Fruit fly (Drosophila melanogaster) whole organism, embryonic: Measurements from ENCODE around the gene CG7213.
A peak's percentile ranks its signal among the peaks of the same experiment; 100 is the strongest.

Experiments
- Awh ChIP-seq: fragments of 200-800 bp; sonication (Bioruptor generic); IDR thresholded peaks from 2 replicates; pipeline ENCODE4, ENCODE4 v1.3.6; 2022; ENCODE audit warnings: missing biosample characterization, missing genetic modification characterization
- B-H2 ChIP-seq: fragments of 200-800 bp; sonication (Bioruptor generic); optimal IDR thresholded peaks from 2 replicates; lab custom pipeline; 2018; ENCODE audit warnings: missing biosample characterization, mild to moderate bottlenecking, missing genetic modification characterization
- CG10979 ChIP-seq: fragments of 200-800 bp; sonication (Bioruptor generic); optimal IDR thresholded peaks from 2 replicates; lab custom pipeline; 2018; ENCODE audit warnings: missing biosample characterization, mild to moderate bottlenecking, missing genetic modification characterization, moderate library complexity
- CG1233 ChIP-seq: fragments of 200-800 bp; sonication (Bioruptor generic); optimal IDR thresholded peaks from 4 replicates; lab custom pipeline; 2018; ENCODE audit warnings: missing biosample characterization, mild to moderate bottlenecking, missing genetic modification characterization
- CG12659 ChIP-seq: fragments of 200-800 bp; sonication (Bioruptor generic); optimal IDR thresholded peaks from 3 replicates; lab custom pipeline; 2017; ENCODE audit warnings: mild to moderate bottlenecking, missing biosample characterization, missing genetic modification reagents, missing genetic modification characterization
- CG13775 ChIP-seq: fragments of 200-800 bp; sonication (Bioruptor generic); optimal IDR thresholded peaks from 3 replicates; lab custom pipeline; 2017; ENCODE audit warnings: missing biosample characterization, mild to moderate bottlenecking, missing genetic modification characterization
- CG13894 ChIP-seq: fragments of 200-800 bp; sonication (Bioruptor generic); optimal IDR thresholded peaks from 3 replicates; lab custom pipeline; 2018; ENCODE audit warnings: missing biosample characterization, mild to moderate bottlenecking, missing genetic modification characterization, moderate library complexity
- CG15073 ChIP-seq: fragments of 200-800 bp; sonication (Bioruptor generic); optimal IDR thresholded peaks from 2 replicates; lab custom pipeline; 2016; ENCODE audit warnings: missing biosample characterization, missing genetic modification characterization
- CG17912 ChIP-seq: fragments of 200-800 bp; sonication (Bioruptor generic); optimal IDR thresholded peaks from 2 replicates; lab custom pipeline; 2018; ENCODE audit warnings: missing biosample characterization, mild to moderate bottlenecking, missing genetic modification characterization
- CG18476 ChIP-seq: fragments of 200-800 bp; sonication (Bioruptor generic); optimal IDR thresholded peaks from 2 replicates; lab custom pipeline; 2016; ENCODE audit warnings: missing biosample characterization, mild to moderate bottlenecking, missing genetic modification characterization
- CG2202 ChIP-seq: fragments of 200-800 bp; sonication (Bioruptor generic); optimal IDR thresholded peaks from 2 replicates; lab custom pipeline; 2018; ENCODE audit warnings: missing biosample characterization, mild to moderate bottlenecking, missing genetic modification characterization
- CG2875 ChIP-seq: fragments of 200-800 bp; sonication (Bioruptor generic); optimal IDR thresholded peaks from 2 replicates; lab custom pipeline; 2017; ENCODE audit warnings: missing biosample characterization, mild to moderate bottlenecking, missing genetic modification characterization, missing genetic modification reagents
- CG3838 ChIP-seq: fragments of 200-800 bp; sonication (Bioruptor generic); optimal IDR thresholded peaks from 3 replicates; lab custom pipeline; 2016; ENCODE audit warnings: missing biosample characterization, missing genetic modification characterization
- CG4424 ChIP-seq: fragments of 200-800 bp; sonication (Bioruptor generic); optimal IDR thresholded peaks from 3 replicates; lab custom pipeline; 2016; ENCODE audit warnings: missing biosample characterization, missing genetic modification characterization
- CG8359 ChIP-seq: fragments of 200-800 bp; sonication (Bioruptor generic); optimal IDR thresholded peaks from 2 replicates; lab custom pipeline; 2017; ENCODE audit warnings: missing biosample characterization, mild to moderate bottlenecking, missing genetic modification characterization, borderline replicate concordance
- CG8765 ChIP-seq: fragments of 200-800 bp; sonication (Bioruptor generic); IDR thresholded peaks from 2 replicates; pipeline ENCODE4 v1.3.6; 2022; ENCODE audit warnings: missing biosample characterization, missing genetic modification characterization
- CHES-1-like ChIP-seq: fragments of 200-800 bp; sonication (Bioruptor generic); optimal IDR thresholded peaks from 2 replicates; lab custom pipeline; 2016; ENCODE audit warnings: missing biosample characterization, missing genetic modification characterization
- CkIIα-i1 ChIP-seq: fragments of 200-800 bp; sonication (Bioruptor generic); IDR thresholded peaks from 2 replicates; pipeline ENCODE4 v1.3.6; 2022; ENCODE audit warnings: missing biosample characterization, missing genetic modification characterization
- Deaf1 ChIP-seq: fragments of 200-800 bp; optimal IDR thresholded peaks from 3 replicates; lab custom pipeline; 2019; ENCODE audit warnings: missing biosample characterization, mild to moderate bottlenecking, missing genetic modification characterization, moderate library complexity
- Dek ChIP-seq: fragments of 200-800 bp; sonication (Bioruptor generic); optimal IDR thresholded peaks from 3 replicates; lab custom pipeline; 2019; ENCODE audit warnings: missing biosample characterization, mild to moderate bottlenecking, missing genetic modification characterization, moderate library complexity
- Dref ChIP-seq: fragments of 200-800 bp; sonication (Bioruptor generic); IDR thresholded peaks from 2 replicates; pipeline ENCODE4 v1.3.6; 2022; ENCODE audit warnings: missing biosample characterization, missing genetic modification characterization
- Ets65A ChIP-seq: fragments of 200-800 bp; sonication (Bioruptor generic); peaks from one replicate; lab custom pipeline; 2016; ENCODE audit warnings: missing biosample characterization, missing genetic modification characterization
- Ets97D ChIP-seq: fragments of 200-800 bp; sonication (Bioruptor generic); optimal IDR thresholded peaks from 3 replicates; lab custom pipeline; 2016; ENCODE audit warnings: missing biosample characterization, missing genetic modification characterization
- Fer1 ChIP-seq: fragments of 200-800 bp; sonication (Bioruptor generic); optimal IDR thresholded peaks from 2 replicates; lab custom pipeline; 2017; ENCODE audit warnings: missing biosample characterization, mild to moderate bottlenecking, missing genetic modification characterization
- GATAe ChIP-seq: fragments of 200-800 bp; sonication (Bioruptor generic); conservative IDR thresholded peaks from 2 replicates; pipeline ENCODE4 v1.3.6; 2022; ENCODE audit warnings: missing biosample characterization, missing genetic modification characterization
- H15 ChIP-seq: fragments of 200-800 bp; sonication (Bioruptor generic); IDR thresholded peaks from 3 replicates; pipeline ENCODE4 v1.3.6; 2022; ENCODE audit warnings: missing biosample characterization, missing genetic modification characterization
- HLH3B ChIP-seq: fragments of 200-800 bp; sonication (Bioruptor generic); IDR thresholded peaks from 2 replicates; pipeline ENCODE4 v1.3.6; 2022; ENCODE audit warnings: missing biosample characterization, missing genetic modification characterization
- Hand ChIP-seq: fragments of 200-800 bp; sonication (Bioruptor generic); optimal IDR thresholded peaks from 2 replicates; lab custom pipeline; 2017; ENCODE audit warnings: mild to moderate bottlenecking, missing biosample characterization, missing genetic modification reagents, missing genetic modification characterization
- Hr51 ChIP-seq, 2 experiments: fragments of 200-800 bp; sonication (Bioruptor generic); optimal IDR thresholded peaks; 2 replicates in 1 of 2; 3 replicates in 1 of 2; lab custom pipeline; 2016 to 2018; ENCODE audit warnings: missing biosample characterization in 2 of 2, missing genetic modification characterization in 2 of 2, mild to moderate bottlenecking in 1 of 2, moderate library complexity in 1 of 2
- MBD-R2 ChIP-seq: fragments of 200-800 bp; sonication (Bioruptor generic); IDR thresholded peaks from 2 replicates; pipeline ENCODE4 v1.3.6; 2022; ENCODE audit warnings: missing biosample characterization, missing genetic modification characterization
- Nf-YB ChIP-seq: fragments of 200-800 bp; sonication (Bioruptor generic); optimal IDR thresholded peaks from 3 replicates; lab custom pipeline; 2019; ENCODE audit warnings: missing biosample characterization, mild to moderate bottlenecking, missing genetic modification characterization, moderate library complexity
- Oaz ChIP-seq: fragments of 200-800 bp; sonication (Bioruptor generic); IDR thresholded peaks from 2 replicates; pipeline ENCODE4 v1.3.6; 2022; ENCODE audit warnings: missing biosample characterization, missing genetic modification characterization
- Opbp ChIP-seq: fragments of 200-800 bp; sonication (Bioruptor generic); IDR thresholded peaks from 3 replicates; pipeline ENCODE4 v1.3.6; 2022; ENCODE audit warnings: missing biosample characterization, missing genetic modification characterization; ENCODE audit not compliant: partially characterized antibody
- Optix ChIP-seq: fragments of 200-800 bp; sonication (Bioruptor generic); IDR thresholded peaks from 3 replicates; pipeline ENCODE4 v1.3.6; 2022; ENCODE audit warnings: missing biosample characterization, missing genetic modification characterization
- Rfx ChIP-seq: fragments of 200-800 bp; sonication (Bioruptor generic); IDR thresholded peaks from 2 replicates; pipeline ENCODE4 v1.3.6; 2022; ENCODE audit warnings: missing biosample characterization, missing genetic modification characterization
- Rx ChIP-seq: fragments of 200-800 bp; sonication (Bioruptor generic); IDR thresholded peaks from 2 replicates; pipeline ENCODE4 v1.3.6; 2022; ENCODE audit warnings: missing biosample characterization, missing genetic modification characterization
- Spps ChIP-seq: fragments of 200-800 bp; sonication (Bioruptor generic); optimal IDR thresholded peaks from 2 replicates; lab custom pipeline; 2018; ENCODE audit warnings: missing biosample characterization, mild to moderate bottlenecking, missing genetic modification characterization
- Xrp1 ChIP-seq: fragments of 200-800 bp; sonication (Bioruptor generic); IDR thresholded peaks from 2 replicates; pipeline ENCODE4 v1.3.6; 2022; ENCODE audit warnings: missing biosample characterization, missing genetic modification characterization
- YL-1 ChIP-seq: fragments of 200-800 bp; sonication (Bioruptor generic); optimal IDR thresholded peaks from 3 replicates; lab custom pipeline; 2017; ENCODE audit warnings: missing biosample characterization, mild to moderate bottlenecking, missing genetic modification characterization
- abd-A ChIP-seq: fragments of 200-800 bp; sonication (Bioruptor generic); optimal IDR thresholded peaks from 3 replicates; lab custom pipeline; 2019; ENCODE audit warnings: missing biosample characterization, mild to moderate bottlenecking, missing genetic modification characterization, moderate library complexity
- amos ChIP-seq: fragments of 200-800 bp; sonication (Bioruptor generic); IDR thresholded peaks from 2 replicates; pipeline ENCODE4 v1.3.6; 2022; ENCODE audit warnings: missing biosample characterization, missing genetic modification characterization; ENCODE audit not compliant: partially characterized antibody
- bbx ChIP-seq: fragments of 200-800 bp; sonication (Bioruptor generic); IDR thresholded peaks from 2 replicates; pipeline ENCODE4 v1.3.6; 2022; ENCODE audit warnings: missing biosample characterization, missing genetic modification characterization; ENCODE audit not compliant: partially characterized antibody
- dan ChIP-seq: fragments of 200-800 bp; sonication (Bioruptor generic); IDR thresholded peaks from 2 replicates; pipeline ENCODE4 v1.3.6; 2022; ENCODE audit warnings: missing biosample characterization, missing genetic modification characterization
- insv ChIP-seq, 2 experiments: fragments of 200-800 bp; sonication (Bioruptor generic); optimal IDR thresholded peaks; 3 replicates each; lab custom pipeline; 2016 to 2018; ENCODE audit warnings: missing biosample characterization in 2 of 2, missing genetic modification characterization in 2 of 2
- lmd ChIP-seq: fragments of 200-800 bp; sonication (Bioruptor generic); IDR thresholded peaks from 2 replicates; pipeline ENCODE4 v1.3.6; 2022; ENCODE audit warnings: missing biosample characterization, missing genetic modification characterization
- lola ChIP-seq, 3 experiments: fragments of >200 bp in 2 of 3; fragments of 200-800 bp in 1 of 3; sonication (Bioruptor generic) in 1 of 3; optimal IDR thresholded peaks; 2 replicates each; lab custom pipeline; 2017 to 2019; ENCODE audit warnings: missing biosample characterization in 3 of 3, missing genetic modification characterization in 3 of 3, mild to moderate bottlenecking in 1 of 3, moderate library complexity in 1 of 3
- otp ChIP-seq: fragments of 200-800 bp; sonication (Bioruptor generic); IDR thresholded peaks from 3 replicates; pipeline ENCODE4, ENCODE4 v1.3.6; 2022; ENCODE audit warnings: missing biosample characterization, missing genetic modification characterization
- pho ChIP-seq: fragments of 200-800 bp; sonication (Bioruptor generic); optimal IDR thresholded peaks from 2 replicates; lab custom pipeline; 2016; ENCODE audit warnings: missing biosample characterization, missing genetic modification characterization
- ro ChIP-seq: fragments of 200-800 bp; sonication (Bioruptor generic); IDR thresholded peaks from 2 replicates; pipeline ENCODE4 v1.3.6; 2022; ENCODE audit warnings: missing biosample characterization, missing genetic modification characterization
- slp2 ChIP-seq: fragments of 200-800 bp; sonication (Bioruptor generic); optimal IDR thresholded peaks from 2 replicates; lab custom pipeline; 2016; ENCODE audit warnings: missing biosample characterization, missing genetic modification characterization
- tup ChIP-seq: fragments of 200-800 bp; sonication (Bioruptor generic); optimal IDR thresholded peaks from 2 replicates; lab custom pipeline; 2016; ENCODE audit warnings: missing biosample characterization, mild to moderate bottlenecking, missing genetic modification characterization, moderate library complexity

Gene CG7213

DNA sequence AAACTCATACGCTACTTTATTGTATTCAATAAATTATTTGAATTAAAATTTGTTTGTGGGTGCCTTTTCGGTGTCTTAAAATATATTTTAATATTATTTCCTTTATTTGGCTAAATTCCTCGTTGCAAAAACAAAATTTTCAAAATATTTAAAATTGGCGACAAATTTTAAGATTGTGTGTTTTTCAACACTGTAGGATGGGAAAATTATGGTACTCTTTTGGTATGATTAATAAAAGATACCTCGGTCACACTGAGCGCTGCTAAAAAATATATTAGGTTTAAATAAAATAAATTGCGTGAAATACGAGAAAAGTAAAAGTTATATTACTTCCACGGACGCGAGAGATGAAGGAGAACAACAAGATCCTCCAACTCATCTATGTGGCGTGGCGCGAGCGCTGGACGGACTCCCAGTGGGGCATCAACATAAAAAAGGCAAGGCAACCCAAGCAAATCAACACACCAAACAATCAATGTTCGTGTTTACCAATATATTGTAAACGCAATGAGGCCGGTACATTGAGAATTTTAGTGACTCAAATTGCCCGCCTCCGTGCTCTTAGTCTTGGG is 49.3 kb downstream of the CG7213 start, which contains the start of gene MED24 (continued):
- no peak for TF ChIP-seq CG13894 (tag; lab: Kevin White, UChicago)
- TF ChIP-seq otp (GFP tag; lab: Robert Waterston, UW), result no peak
- no peak for TF ChIP-seq Hr51 (GFP tag; optimal IDR thresholded peaks at IDR 0.05; lab: Kevin White, UChicago)
- TF ChIP-seq CG2202 (tag; lab: Kevin White, UChicago), result no peak
- no peak for TF ChIP-seq ro (GFP tag; lab: Robert Waterston, UW)
- TF ChIP-seq H15 (GFP tag; lab: Robert Waterston, UW), result no peak
- TF ChIP-seq Dref, result no peak
- TF ChIP-seq Fer1 (GFP tag; lab: Kevin White, UChicago), result peak; percentile 9
- TF ChIP-seq Oaz, result no peak
- TF ChIP-seq CG1233 (GFP tag; lab: Kevin White, UChicago), result no peak
- no peak for TF ChIP-seq Nf-YB
- no peak for TF ChIP-seq dan (GFP tag; lab: Robert Waterston, UW)
- TF ChIP-seq CG3838, result no peak
- no peak for TF ChIP-seq Spps
- no peak for TF ChIP-seq slp2 (GFP tag; lab: Kevin White, UChicago)
- TF ChIP-seq pho (GFP tag; lab: Kevin White, UChicago), result no peak
- no peak for TF ChIP-seq Rfx (GFP tag; lab: Robert Waterston, UW)
- no peak for TF ChIP-seq lmd (GFP tag; lab: Robert Waterston, UW)
- TF ChIP-seq Hand (GFP tag; lab: Kevin White, UChicago), result no peak
- no peak for TF ChIP-seq Rx (GFP tag; lab: Robert Waterston, UW)
- no peak for TF ChIP-seq Optix
- no peak for TF ChIP-seq CG10979 (tag; lab: Kevin White, UChicago)
- TF ChIP-seq CG15073, result no peak
- no peak for TF ChIP-seq amos
- peak; percentile 46 for TF ChIP-seq CG12659
- TF ChIP-seq CG2875 (GFP tag; lab: Kevin White, UChicago), result no peak
- no peak for TF ChIP-seq CG8359 (GFP tag; lab: Kevin White, UChicago)
- TF ChIP-seq insv (GFP tag; optimal IDR thresholded peaks at IDR 0.05; lab: Kevin White, UChicago), result no peak
- TF ChIP-seq Deaf1 (tag; lab: Kevin White, UChicago), result no peak
- TF ChIP-seq abd-A (tag; lab: Kevin White, UChicago), result no peak
- TF ChIP-seq bbx (GFP tag; lab: Robert Waterston, UW), result no peak
- TF ChIP-seq Opbp (GFP tag; lab: Robert Waterston, UW), result no peak
- TF ChIP-seq YL-1 (GFP tag; lab: Kevin White, UChicago), result peak; percentile 22
- TF ChIP-seq CG18476, result no peak
- no peak for TF ChIP-seq HLH3B (GFP tag; lab: Robert Waterston, UW)
- TF ChIP-seq CG8765, result no peak
- no peak for TF ChIP-seq Ets65A
- TF ChIP-seq CG17912, result no peak
- no peak for TF ChIP-seq GATAe (GFP tag; lab: Robert Waterston, UW)
- no peak for TF ChIP-seq Awh
- no peak for TF ChIP-seq tup (GFP tag; lab: Kevin White, UChicago)
- no peak for TF ChIP-seq CG4424
- TF ChIP-seq B-H2 (GFP tag; lab: Kevin White, UChicago), result peak; percentile 16
- TF ChIP-seq lola (GFP tag; optimal IDR thresholded peaks at IDR 0.05; lab: Kevin White, UChicago), result no peak
- no peak for TF ChIP-seq Ets97D (GFP tag; lab: Kevin White, UChicago)
- TF ChIP-seq CG13775 (GFP tag; lab: Kevin White, UChicago), result no peak
- TF ChIP-seq MBD-R2 (GFP tag; lab: Robert Waterston, UW), result peak; percentile 70
- no peak for TF ChIP-seq CkIIα-i1 (GFP tag; lab: Robert Waterston, UW)
- no peak for TF ChIP-seq Dek (tag; lab: Kevin White, UChicago)
- TF ChIP-seq Xrp1 (GFP tag; lab: Robert Waterston, UW), result no peak
- no peak for TF ChIP-seq CHES-1-like
